Worm (Caenorhabditis elegans) whole organism, L2 larva: Measurements from ENCODE around the gene C56G2.22.

ENCODE experiments used
- ama-1 ChIP-seq: fragments of 150-350 bp; optimal IDR thresholded peaks from 2 replicates; lab custom pipeline; 2018; ENCODE audit warnings: inconsistent platforms
- ztf-1 ChIP-seq: fragments of 200-800 bp; sonication (Bioruptor generic); conservative IDR thresholded peaks from 2 replicates; pipeline ENCODE4 v1.3.6; 2022; ENCODE audit warnings: missing genetic modification characterization, missing compliant biosample characterization

DNA sequence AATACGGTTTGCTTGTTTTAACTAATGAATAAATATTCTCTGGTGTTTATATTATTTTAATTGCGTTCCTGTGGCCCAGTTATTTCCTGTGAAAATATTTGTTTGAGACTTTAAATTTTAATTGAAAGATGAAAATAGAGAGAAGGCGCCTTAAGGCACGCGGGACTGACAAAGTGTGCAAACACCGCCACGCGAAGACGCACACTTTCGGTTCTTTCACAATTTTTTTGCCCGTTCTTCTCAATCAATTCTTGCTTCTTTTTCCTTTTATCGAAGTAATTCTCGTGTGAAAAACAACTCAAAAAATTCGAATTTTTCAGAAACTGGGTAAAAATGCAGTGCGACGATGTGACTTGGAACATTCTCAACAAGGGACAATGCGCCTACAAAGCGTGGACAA lies 32.9 kb downstream of the C56G2.22 start, which contains the start of gene C16A3.6:
- no peak for TF ChIP-seq ztf-1 (GFP tag; lab: Robert Waterston, UW)
- TF ChIP-seq ama-1 (lab: Kevin White, UChicago), result no peak
